Worm (Caenorhabditis elegans): ENCODE data around the gene Y22D7AL.9.

- TF ChIP-seq nhr-76 (tag; optimal IDR thresholded peaks at IDR 0.05) (no peak), nfya-1 (tag; optimal IDR thresholded peaks at IDR 0.05; ENCODE audit: insufficient read depth) (no peak), nhr-11 (tag; optimal IDR thresholded peaks at IDR 0.05) (no peak), lin-15B (tag; optimal IDR thresholded peaks at IDR 0.05) (no peak), fkh-2 (tag; optimal IDR thresholded peaks at IDR 0.05) (no peak), ztf-4 (tag; optimal IDR thresholded peaks at IDR 0.05) (no peak), skn-1 (tag; optimal IDR thresholded peaks at IDR 0.05) (no peak), fkh-10 (GFP tag; optimal IDR thresholded peaks at IDR 0.05) (no peak)
Measured at ce11 chrIII:1618312-1618711, 4.5 kb upstream of the Y22D7AL.9 start.
